Worm (Caenorhabditis elegans): ENCODE measurements around the gene R09F10.3.

The R09F10.3 gene

DNA sequence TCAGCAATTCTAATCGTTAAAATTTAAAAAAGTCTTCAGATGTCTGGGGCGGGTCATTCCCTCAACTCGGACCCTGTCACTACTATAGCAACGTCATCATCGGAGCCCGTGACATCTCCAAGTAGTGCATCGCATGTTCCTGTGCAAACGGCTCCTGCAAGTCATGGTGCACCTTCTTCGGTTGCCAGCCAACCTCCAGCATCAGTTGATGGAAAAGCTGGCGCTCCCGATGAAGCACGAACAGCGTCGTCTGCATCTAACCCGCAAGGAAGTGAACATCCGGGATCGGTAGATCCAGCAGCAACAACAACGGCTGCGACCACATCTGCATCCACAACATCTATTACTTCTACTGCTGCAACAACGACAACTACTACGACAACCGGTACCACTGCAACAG is at the start of gene R09F10.3:
Gene R09F10.3 (plus strand): TSS at position 40 of the 400 bp plus-strand sequence.
- TF ChIP-seq fos-1 (tag; optimal IDR thresholded peaks at IDR 0.05) (no peak), T26A8.4 (GFP tag; IDR thresholded peaks at IDR 0.05) (peak; percentile 32; the same call in 1 of the 2 replicates), F26F4.8 (GFP tag; conservative IDR thresholded peaks at IDR 0.05) (0 out of 2 replicates have a peak, but pooled peaks have one; percentile 42), unc-62 (GFP tag; optimal IDR thresholded peaks at IDR 0.05 in 1 of 2) (peak in 1 of 2 experiments; percentile 96), unc-62 (tag; optimal IDR thresholded peaks at IDR 0.05) (no peak), set-16 (GFP tag; IDR thresholded peaks at IDR 0.05) (peak; percentile 46; the same call in 1 of the 2 replicates), php-3 (GFP tag; IDR thresholded peaks at IDR 0.05) (0 out of 2 replicates have a peak, but pooled peaks have one; percentile 27), ceh-62 (tag; optimal IDR thresholded peaks at IDR 0.05) (no peak), nhr-111 (GFP tag; optimal IDR thresholded peaks at IDR 0.05) (no peak)

ce11 chrX:8246126-8246525 is 48.3 kb upstream of the R09F10.3 start, which contains the start of gene kqt-2:
TSS of gene kqt-2 (minus strand) at chrX:8246369.
- peak; percentile 67 for TF ChIP-seq dmd-6 (GFP tag; IDR thresholded peaks at IDR 0.05)
- TF ChIP-seq zag-1 (tag; optimal IDR thresholded peaks at IDR 0.05), result no peak
- TF ChIP-seq madf-5 (GFP tag; IDR thresholded peaks at IDR 0.05), result no peak
- peak; percentile 38 for TF ChIP-seq pqm-1 (tag; optimal IDR thresholded peaks at IDR 0.05)
- peak; percentile 36 for TF ChIP-seq nhr-77 (tag; optimal IDR thresholded peaks at IDR 0.05)
- TF ChIP-seq daf-16 (GFP tag; optimal IDR thresholded peaks at IDR 0.05), result no peak
- TF ChIP-seq daf-16 (tag; optimal IDR thresholded peaks at IDR 0.05), result peak; percentile 75
- TF ChIP-seq lin-1 (GFP tag; IDR thresholded peaks at IDR 0.05), result no peak
- TF ChIP-seq T20F7.1 (GFP tag; optimal IDR thresholded peaks at IDR 0.05), result no peak
- TF ChIP-seq lin-39 (tag; optimal IDR thresholded peaks at IDR 0.05), result no peak
- TF ChIP-seq nhr-41 (GFP tag; IDR thresholded peaks at IDR 0.05), result no peak
- peak; percentile 68 for TF ChIP-seq dve-1 (tag; optimal IDR thresholded peaks at IDR 0.05; ENCODE audit: insufficient read depth)
- TF ChIP-seq daf-12 (tag; optimal IDR thresholded peaks at IDR 0.05), result no peak
- TF ChIP-seq nhr-11 (tag; optimal IDR thresholded peaks at IDR 0.05), result no peak
- peak; percentile 23 for TF ChIP-seq hlh-11 (tag; optimal IDR thresholded peaks at IDR 0.05)
- no peak for TF ChIP-seq vab-7 (GFP tag; IDR thresholded peaks at IDR 0.05)
- TF ChIP-seq rbr-2 (tag; optimal IDR thresholded peaks at IDR 0.05), result no peak
- no peak for TF ChIP-seq hif-1 (tag; optimal IDR thresholded peaks at IDR 0.05)
- no peak for TF ChIP-seq Y5F2A.4 (GFP tag; optimal IDR thresholded peaks at IDR 0.05)
- peak; percentile 21; the same call in 1 of the 2 replicates for TF ChIP-seq php-3 (GFP tag; IDR thresholded peaks at IDR 0.05)
- no peak for TF ChIP-seq nhr-111 (GFP tag; optimal IDR thresholded peaks at IDR 0.05)
- TF ChIP-seq nhr-28 (tag; optimal IDR thresholded peaks at IDR 0.05), result peak; percentile 43

DNA sequence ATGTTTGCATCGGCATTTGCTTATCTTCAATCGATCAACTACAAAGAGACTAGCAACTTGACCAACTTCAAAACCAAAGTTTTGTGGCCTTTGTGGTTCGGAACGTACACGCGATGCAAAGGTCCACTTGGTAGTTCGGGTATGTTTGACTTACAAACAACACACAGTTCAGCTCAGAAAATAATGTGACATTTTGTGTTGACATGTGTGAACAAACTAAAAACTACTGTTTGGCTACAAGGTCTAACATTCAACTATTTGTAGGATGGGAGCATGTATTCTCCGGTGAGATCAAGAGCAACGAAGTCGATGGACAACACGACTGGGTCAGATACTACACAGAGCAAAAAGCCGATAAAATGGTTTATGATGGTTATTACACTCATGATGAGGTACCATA is 47.3 kb upstream of the R09F10.3 start:
- TF ChIP-seq lin-15B (tag; optimal IDR thresholded peaks at IDR 0.05) (no peak), unc-62 (GFP tag; optimal IDR thresholded peaks at IDR 0.05 in 1 of 2) (peak in 1 of 2 experiments; percentile 70), unc-62 (tag; optimal IDR thresholded peaks at IDR 0.05) (no peak), nhr-11 (tag; optimal IDR thresholded peaks at IDR 0.05) (no peak), aha-1 (tag) (peak; percentile 67), mdl-1 (tag; optimal IDR thresholded peaks at IDR 0.05) (no peak), ZK546.5 (tag; optimal IDR thresholded peaks at IDR 0.05) (no peak), nhr-28 (tag; optimal IDR thresholded peaks at IDR 0.05) (peak; percentile 53), spr-3 (GFP tag; optimal IDR thresholded peaks at IDR 0.05) (no peak), lim-7 (GFP tag; IDR thresholded peaks at IDR 0.05) (no peak)

ce11 chrX:8252293-8252692 is 42.1 kb upstream of the R09F10.3 start, which contains the start of gene M60.6:
TSS of gene M60.6 (minus strand) at chrX:8252458.
- TF ChIP-seq saeg-2 (GFP tag; IDR thresholded peaks at IDR 0.05) (no peak), nhr-41 (GFP tag; IDR thresholded peaks at IDR 0.05) (no peak), rbr-2 (tag; optimal IDR thresholded peaks at IDR 0.05) (peak; percentile 33), set-16 (GFP tag; IDR thresholded peaks at IDR 0.05) (no peak; the same call in 1 of the 2 replicates), F26F4.8 (GFP tag; conservative IDR thresholded peaks at IDR 0.05) (no peak), ctbp-1 (GFP tag; IDR thresholded peaks at IDR 0.05) (peak; percentile 58; the same call in 1 of the 2 replicates), mep-1 (tag; optimal IDR thresholded peaks at IDR 0.05) (peak; percentile 10), sdz-12 (GFP tag; optimal IDR thresholded peaks at IDR 0.05) (no peak), dmd-8 (GFP tag; IDR thresholded peaks at IDR 0.05) (no peak), F10B5.3 (tag; optimal IDR thresholded peaks at IDR 0.05) (no peak), lin-29 (GFP tag; IDR thresholded peaks at IDR 0.05) (no peak), hlh-11 (tag; optimal IDR thresholded peaks at IDR 0.05) (peak; percentile 33), spr-1 (tag; optimal IDR thresholded peaks at IDR 0.05) (no peak), lsy-2 (tag; optimal IDR thresholded peaks at IDR 0.05) (peak in 1 of 2 experiments; percentile 20), nhr-48 (tag; optimal IDR thresholded peaks at IDR 0.05) (no peak), mes-2 (tag; optimal IDR thresholded peaks at IDR 0.05; ENCODE audit: poor library complexity, severe bottlenecking) (peak; percentile 9), ceh-44 (GFP tag; IDR thresholded peaks at IDR 0.05) (no peak)

Data from whole organism, L4 larva.